Worm (Caenorhabditis elegans) whole organism, late embryonic: ENCODE results near the gene C30G12.1.

Experiments used
- C38D4.7 ChIP-seq: fragments of 200-800 bp; sonication (Bioruptor generic); optimal IDR thresholded peaks from 2 replicates; lab custom pipeline; 2018; ENCODE audit warnings: mild to moderate bottlenecking, missing genetic modification characterization, moderate library complexity, missing compliant biosample characterization
- ceh-9 ChIP-seq: sonication (generic microtip); optimal IDR thresholded peaks from 2 replicates; lab custom pipeline; 2016; ENCODE audit warnings: mild to moderate bottlenecking, missing genetic modification characterization, inconsistent platforms, missing compliant biosample characterization
- dmd-4 ChIP-seq: sonication (generic microtip); optimal IDR thresholded peaks from 2 replicates; lab custom pipeline; 2016; ENCODE audit warnings: borderline replicate concordance, missing genetic modification characterization, missing compliant biosample characterization
- fax-1 ChIP-seq: sonication (generic microtip); optimal IDR thresholded peaks from 2 replicates; lab custom pipeline; 2016; ENCODE audit warnings: missing genotype, missing genetic modification characterization, missing compliant biosample characterization
- fkh-10 ChIP-seq: fragments of 150-350 bp; optimal IDR thresholded peaks from 2 replicates; lab custom pipeline; 2014; ENCODE audit warnings: missing biosample characterization, missing genetic modification reagents, missing genetic modification characterization

- TF ChIP-seq fkh-10 (GFP tag; lab: Kevin White, UChicago), result no peak
- no peak for TF ChIP-seq C38D4.7 (GFP tag; lab: Kevin White, UChicago)
- TF ChIP-seq dmd-4 (tag; lab: Kevin White, UChicago), result no peak
- no peak for TF ChIP-seq ceh-9 (tag; lab: Kevin White, UChicago)
- no peak for TF ChIP-seq fax-1
These were observed 24.2 kb downstream of the C30G12.1 start for ce11 chrII:7323317-7323716.
